Worm (Caenorhabditis elegans) whole organism, early embryonic: ENCODE results near the gene Y16E11A.4.
"Not testable (repeated sequence)": the region's sequence is repeated elsewhere in the genome, so short reads cannot be mapped to it uniquely, and the experiment has no call there.

Source experiments
- B0310.2 ChIP-seq: sonication (generic microtip); optimal IDR thresholded peaks from 2 replicates; lab custom pipeline; 2016; ENCODE audit warnings: mild to moderate bottlenecking, missing genetic modification characterization, missing compliant biosample characterization
- aly-1 ChIP-seq: sonication (generic microtip); optimal IDR thresholded peaks from 2 replicates; lab custom pipeline; 2016; ENCODE audit warnings: missing genetic modification characterization, missing compliant biosample characterization
- ama-1 ChIP-seq: fragments of 150-350 bp; optimal IDR thresholded peaks from 2 replicates; lab custom pipeline; 2014
- ets-7 ChIP-seq: sonication (generic microtip); optimal IDR thresholded peaks from 2 replicates; lab custom pipeline; 2016; ENCODE audit warnings: missing genotype, missing genetic modification characterization, missing compliant biosample characterization

ce11 chrII:1948393-1948792, 38.7 kb upstream of the Y16E11A.4 start, which contains the start of gene ZK250.2:
- not testable (repeated sequence) for TF ChIP-seq ama-1 (lab: Kevin White, UChicago); B0310.2 (tag; lab: Kevin White, UChicago); aly-1 (tag; lab: Kevin White, UChicago); ets-7 (tag; lab: Kevin White, UChicago)
